Worm (Caenorhabditis elegans): ENCODE measurements around the gene K03A1.4.

K03A1.4 gene

ce11 chrX:7264591-7265306 is 33.8 kb downstream of the K03A1.4 start (continued):
- 0 out of 2 replicates have a peak, but pooled peaks have one; percentile 16 for TF ChIP-seq egl-18 (GFP tag; IDR thresholded peaks at IDR 0.05)
- TF ChIP-seq nfya-2 (GFP tag; IDR thresholded peaks at IDR 0.05): no peak
- TF ChIP-seq let-526 (GFP tag; IDR thresholded peaks at IDR 0.05): 0 out of 2 replicates have a peak, but pooled peaks have one; percentile 38
- no peak for TF ChIP-seq xnd-1 (tag; optimal IDR thresholded peaks at IDR 0.05)
- no peak for TF ChIP-seq F55B11.4 (tag; optimal IDR thresholded peaks at IDR 0.05; ENCODE audit: borderline replicate concordance, insufficient read depth)
- no peak for TF ChIP-seq Y79H2A.3 (GFP tag; conservative IDR thresholded peaks at IDR 0.05)
- no peak for TF ChIP-seq ztf-25 (GFP tag; IDR thresholded peaks at IDR 0.05)
- TF ChIP-seq let-607 (tag; optimal IDR thresholded peaks at IDR 0.05): peak; percentile 2 to 61
- peak; percentile 51 for TF ChIP-seq B0035.1 (tag; optimal IDR thresholded peaks at IDR 0.05)
- TF ChIP-seq hsf-1 (GFP tag; IDR thresholded peaks at IDR 0.05): no peak
- peak; percentile 69 for TF ChIP-seq madf-10 (tag; optimal IDR thresholded peaks at IDR 0.05)
- no peak for TF ChIP-seq F39B2.1 (GFP tag; IDR thresholded peaks at IDR 0.05)
- TF ChIP-seq ztf-26 (tag; optimal IDR thresholded peaks at IDR 0.05): peak; percentile 88
- TF ChIP-seq repo-1 (tag; optimal IDR thresholded peaks at IDR 0.05): no peak
- TF ChIP-seq pbrm-1 (GFP tag; IDR thresholded peaks at IDR 0.05): peak; percentile 76
- TF ChIP-seq snpc-1.1 (tag; optimal IDR thresholded peaks at IDR 0.05; ENCODE audit: insufficient read depth): no peak
- no peak for TF ChIP-seq snpc-1.3 (tag; optimal IDR thresholded peaks at IDR 0.05; ENCODE audit: insufficient read depth)
- no peak for TF ChIP-seq F49E8.2 (tag; optimal IDR thresholded peaks at IDR 0.05; ENCODE audit: insufficient read depth)

DNA sequence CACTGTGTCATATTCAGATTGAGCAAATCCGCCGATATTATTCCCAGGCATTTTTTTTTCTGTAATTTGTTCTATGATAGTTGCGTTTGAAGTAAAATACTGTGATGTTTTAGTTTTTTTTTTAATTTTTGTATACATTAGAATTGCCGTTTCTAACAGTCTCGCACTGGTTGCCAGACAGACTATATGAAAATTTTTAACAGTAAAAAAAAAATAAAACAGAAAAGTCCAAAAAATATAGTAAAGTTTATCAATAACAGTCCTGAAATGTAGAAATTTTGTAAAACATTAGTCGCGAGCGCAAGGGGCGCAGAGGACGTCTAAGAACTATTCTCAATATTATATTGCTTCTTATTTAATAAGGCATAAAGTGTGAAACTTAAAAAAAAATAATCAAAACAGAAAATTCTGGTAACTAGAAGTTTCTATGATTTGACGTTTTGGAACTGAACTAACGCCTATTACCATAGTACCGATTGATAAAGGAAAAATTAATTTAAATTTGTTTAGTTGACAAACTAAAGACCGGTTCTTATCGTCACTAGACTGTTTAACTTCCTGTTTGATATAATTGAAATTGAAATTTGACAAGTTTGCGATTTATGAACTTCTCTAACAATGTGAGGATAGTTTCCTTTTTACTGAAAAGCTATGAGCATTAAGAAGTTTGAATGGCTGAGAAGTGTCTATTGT is 38.1 kb downstream of the K03A1.4 start, which contains the start of gene lact-1:
lact-1 (minus strand) TSS at position 51 of the 693 bp plus-strand sequence.
- TF ChIP-seq mes-4 (tag; optimal IDR thresholded peaks at IDR 0.05): no peak
- peak; percentile 1 for TF ChIP-seq nhr-80 (tag; optimal IDR thresholded peaks at IDR 0.05)

DNA sequence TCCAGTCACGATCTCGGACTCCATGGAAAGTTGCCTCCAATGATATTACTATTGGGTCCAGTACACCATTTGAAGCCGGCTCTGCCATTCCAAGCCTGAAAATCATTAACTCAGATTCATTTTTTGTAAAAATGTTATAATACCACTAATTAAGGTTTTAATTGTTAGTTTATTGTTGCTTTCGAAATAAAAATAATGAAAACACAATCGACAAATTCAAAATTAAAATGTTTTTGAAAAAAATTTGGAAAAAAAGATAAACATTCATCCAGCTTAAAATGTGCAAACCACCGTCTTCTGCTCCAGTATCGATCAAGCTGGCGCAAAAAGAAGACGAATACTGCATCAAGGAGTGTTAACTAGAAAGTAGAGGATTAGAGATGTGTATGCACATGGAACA is 41.7 kb downstream of the K03A1.4 start, which contains the start of gene F46H5.5:
F46H5.5 (minus strand) TSS at position 101 of the 400 bp plus-strand sequence.
- TF ChIP-seq die-1 (tag; optimal IDR thresholded peaks at IDR 0.05) (no peak), snpc-4 (GFP tag; optimal IDR thresholded peaks at IDR 0.05) (no peak), snpc-4 (tag; optimal IDR thresholded peaks at IDR 0.05) (no peak), tbx-9 (tag; optimal IDR thresholded peaks at IDR 0.05; ENCODE audit: borderline replicate concordance) (no peak), hlh-12 (tag; optimal IDR thresholded peaks at IDR 0.05) (no peak), nhr-80 (tag; optimal IDR thresholded peaks at IDR 0.05) (no peak), lag-1 (GFP tag; IDR thresholded peaks at IDR 0.05) (no peak), dox-1 (GFP tag; IDR thresholded peaks at IDR 0.05) (no peak), B0261.1 (tag; optimal IDR thresholded peaks at IDR 0.05) (no peak), attf-6 (GFP tag; IDR thresholded peaks at IDR 0.05) (no peak), madf-3 (GFP tag; IDR thresholded peaks at IDR 0.05) (no peak), ztf-3 (GFP tag; optimal IDR thresholded peaks at IDR 0.05) (no peak), ekl-4 (GFP tag; IDR thresholded peaks at IDR 0.05) (no peak), him-1 (tag; optimal IDR thresholded peaks at IDR 0.05) (no peak), pbrm-1 (GFP tag; IDR thresholded peaks at IDR 0.05) (no peak), K12H6.12 (tag; optimal IDR thresholded peaks at IDR 0.05) (no peak), mes-4 (tag; optimal IDR thresholded peaks at IDR 0.05) (no peak)
